Worm (Caenorhabditis elegans) whole organism, young adult: Measurements from ENCODE around the gene W07G1.1.

Experiments used
- B0019.2 ChIP-seq: fragments of 200-800 bp; sonication (Bioruptor generic); conservative IDR thresholded peaks from 2 replicates; pipeline ENCODE4 v1.3.6; 2022; ENCODE audit warnings: missing genetic modification reagents, missing genetic modification characterization, missing compliant biosample characterization
- B0261.1 ChIP-seq: sonication (generic microtip); optimal IDR thresholded peaks from 2 replicates; lab custom pipeline; 2016; ENCODE audit warnings: mild to moderate bottlenecking, missing genetic modification characterization, moderate library complexity, missing compliant biosample characterization
- F33H1.4 ChIP-seq: fragments of 200-800 bp; sonication (Bioruptor generic); IDR thresholded peaks from 2 replicates; pipeline ENCODE4 v1.3.6; 2022; ENCODE audit warnings: missing genetic modification reagents, missing genetic modification characterization, missing compliant biosample characterization
- F57A8.1 ChIP-seq: fragments of 200-800 bp; sonication (Bioruptor generic); optimal IDR thresholded peaks from 2 replicates; lab custom pipeline; 2018; ENCODE audit warnings: mild to moderate bottlenecking, missing genetic modification characterization, moderate library complexity, missing compliant biosample characterization
- Y53G8AR.9 ChIP-seq: fragments of 200-800 bp; sonication (Bioruptor generic); conservative IDR thresholded peaks from 2 replicates; pipeline ENCODE4 v1.3.6; 2022; ENCODE audit warnings: missing genetic modification reagents, missing genetic modification characterization, missing compliant biosample characterization
- Y95B8A.8 ChIP-seq: fragments of 200-800 bp; sonication (Bioruptor generic); IDR thresholded peaks from 2 replicates; pipeline ENCODE4 v1.3.6; 2022; ENCODE audit warnings: missing genetic modification reagents, missing genetic modification characterization, missing compliant biosample characterization
- akir-1 ChIP-seq: fragments of 200-800 bp; sonication (Bioruptor generic); optimal IDR thresholded peaks from 2 replicates; lab custom pipeline; 2018; ENCODE audit warnings: mild to moderate bottlenecking, missing genetic modification characterization, moderate library complexity, missing compliant biosample characterization
- aptf-3 ChIP-seq: fragments of 200-800 bp; sonication (Bioruptor generic); IDR thresholded peaks from 2 replicates; pipeline ENCODE4 v1.3.6; 2022; ENCODE audit warnings: missing genetic modification characterization, missing compliant biosample characterization
- attf-5 ChIP-seq: fragments of 200-800 bp; sonication (Bioruptor generic); optimal IDR thresholded peaks from 2 replicates; lab custom pipeline; 2018; ENCODE audit warnings: mild to moderate bottlenecking, missing genetic modification characterization, missing compliant biosample characterization
- bed-1 ChIP-seq: fragments of 200-800 bp; sonication (Bioruptor generic); IDR thresholded peaks from 2 replicates; pipeline ENCODE4 v1.3.6; 2022; ENCODE audit warnings: missing genetic modification reagents, missing genetic modification characterization, missing compliant biosample characterization
- ceh-58 ChIP-seq: fragments of 200-800 bp; sonication (Bioruptor generic); IDR thresholded peaks from 2 replicates; pipeline ENCODE4 v1.3.6; 2022; ENCODE audit warnings: missing genetic modification characterization, missing compliant biosample characterization
- ceh-79 ChIP-seq: sonication (generic microtip); optimal IDR thresholded peaks from 2 replicates; lab custom pipeline; 2017; ENCODE audit warnings: mild to moderate bottlenecking, missing genetic modification characterization, missing compliant biosample characterization
- chd-7 ChIP-seq: sonication (generic microtip); optimal IDR thresholded peaks from 2 replicates; lab custom pipeline; 2016; ENCODE audit warnings: mild to moderate bottlenecking, missing genetic modification characterization, moderate library complexity, missing compliant biosample characterization
- dox-1 ChIP-seq: fragments of 200-800 bp; sonication (Bioruptor generic); IDR thresholded peaks from 2 replicates; pipeline ENCODE4 v1.3.6; 2022; ENCODE audit warnings: missing genetic modification reagents, missing genetic modification characterization, missing compliant biosample characterization
- egl-44 ChIP-seq: fragments of 200-800 bp; sonication (Bioruptor generic); IDR thresholded peaks from 2 replicates; pipeline ENCODE4 v1.3.6; 2022; ENCODE audit warnings: missing genetic modification reagents, missing genetic modification characterization, missing compliant biosample characterization
- fkh-3 ChIP-seq: sonication (generic microtip); optimal IDR thresholded peaks from 2 replicates; lab custom pipeline; 2016; ENCODE audit warnings: mild to moderate bottlenecking, missing genetic modification characterization, missing compliant biosample characterization
- gei-17 ChIP-seq: fragments of 200-800 bp; sonication (Bioruptor generic); optimal IDR thresholded peaks from 2 replicates; lab custom pipeline; 2018; ENCODE audit warnings: mild to moderate bottlenecking, missing genetic modification characterization, missing compliant biosample characterization
- him-1 ChIP-seq: sonication (generic microtip); optimal IDR thresholded peaks from 2 replicates; lab custom pipeline; 2016; ENCODE audit warnings: missing genotype, missing genetic modification reagents, missing genetic modification characterization, missing compliant biosample characterization
- hmg-20 ChIP-seq: fragments of 200-800 bp; sonication (Bioruptor generic); IDR thresholded peaks from 2 replicates; pipeline ENCODE4 v1.3.6; 2022; ENCODE audit warnings: missing genetic modification reagents, missing genetic modification characterization, missing compliant biosample characterization
- let-526 ChIP-seq: fragments of 200-800 bp; sonication (Bioruptor generic); IDR thresholded peaks from 2 replicates; pipeline ENCODE4 v1.3.6; 2022; ENCODE audit warnings: missing genetic modification reagents, missing genetic modification characterization, missing compliant biosample characterization
- lin-40 ChIP-seq: sonication (generic microtip); optimal IDR thresholded peaks from 2 replicates; lab custom pipeline; 2016; ENCODE audit warnings: missing genetic modification characterization, mild to moderate bottlenecking, missing compliant biosample characterization, missing genotype, missing genetic modification reagents
- madf-8 ChIP-seq: fragments of 200-800 bp; sonication (Bioruptor generic); conservative IDR thresholded peaks from 2 replicates; pipeline ENCODE4 v1.3.6; 2022; ENCODE audit warnings: missing genetic modification reagents, missing genetic modification characterization, missing compliant biosample characterization
- mxl-1 ChIP-seq: sonication (generic microtip); optimal IDR thresholded peaks from 2 replicates; lab custom pipeline; 2016; ENCODE audit warnings: missing genetic modification characterization, missing compliant biosample characterization
- nfya-1 ChIP-seq: sonication (generic microtip); optimal IDR thresholded peaks from 2 replicates; lab custom pipeline; 2017; ENCODE audit warnings: antibody characterized with exemption, missing compliant biosample characterization, missing genetic modification characterization, borderline replicate concordance; ENCODE audit not compliant: insufficient read depth
- nhr-179 ChIP-seq: sonication (generic microtip); optimal IDR thresholded peaks from 2 replicates; lab custom pipeline; 2016; ENCODE audit warnings: mild to moderate bottlenecking, missing genetic modification characterization, missing compliant biosample characterization
- nhr-27 ChIP-seq: fragments of 200-800 bp; sonication (Bioruptor generic); optimal IDR thresholded peaks from 2 replicates; lab custom pipeline; 2018; ENCODE audit warnings: mild to moderate bottlenecking, missing genetic modification characterization, moderate library complexity, missing compliant biosample characterization
- nhr-90 ChIP-seq: sonication (generic microtip); optimal IDR thresholded peaks from 2 replicates; lab custom pipeline; 2016; ENCODE audit warnings: missing genotype, mild to moderate bottlenecking, missing genetic modification characterization, missing compliant biosample characterization
- pha-4 ChIP-seq: fragments of 150-350 bp; sonication (generic microtip); optimal IDR thresholded peaks from 2 replicates; lab custom pipeline; 2014; ENCODE audit warnings: missing biosample characterization, missing genetic modification reagents, missing genetic modification characterization
- repo-1 ChIP-seq: sonication (generic microtip); optimal IDR thresholded peaks from 2 replicates; lab custom pipeline; 2017; ENCODE audit warnings: mild to moderate bottlenecking, missing genetic modification characterization, missing compliant biosample characterization
- rpc-1 ChIP-seq, 2 experiments: fragments of 150-350 bp in 1 of 2; sonication (generic microtip) in 1 of 2; optimal IDR thresholded peaks; 2 replicates each; lab custom pipeline; 2014 to 2018; ENCODE audit warnings: missing biosample characterization in 1 of 2, missing genetic modification characterization in 1 of 2, missing genetic modification reagents in 1 of 2, missing genotype in 1 of 2
- sdz-38 ChIP-seq: sonication (generic microtip); optimal IDR thresholded peaks from 2 replicates; lab custom pipeline; 2016; ENCODE audit warnings: missing genotype, missing genetic modification characterization, missing compliant biosample characterization
- snpc-3.4 ChIP-seq: sonication (generic microtip); optimal IDR thresholded peaks from 2 replicates; lab custom pipeline; 2017; ENCODE audit warnings: missing genetic modification characterization, mild to moderate bottlenecking, missing compliant biosample characterization, antibody characterized with exemption, moderate library complexity, missing genotype, missing genetic modification reagents
- snpc-4 ChIP-seq, 5 experiments: fragments of 150-350 bp in 1 of 5; sonication (generic microtip) in 4 of 5; optimal IDR thresholded peaks; 2 replicates each; lab custom pipeline; 2014 to 2018; ENCODE audit warnings: missing genetic modification characterization in 5 of 5, missing biosample characterization in 3 of 5, antibody characterized with exemption in 2 of 5, mild to moderate bottlenecking in 2 of 5, missing compliant biosample characterization in 2 of 5, missing genotype in 2 of 5, moderate library complexity in 2 of 5, missing genetic modification reagents in 1 of 5
- tbp1 ChIP-seq: fragments of 200-800 bp; sonication (Bioruptor generic); optimal IDR thresholded peaks from 2 replicates; lab custom pipeline; 2018; ENCODE audit warnings: mild to moderate bottlenecking, missing genetic modification characterization, missing compliant biosample characterization
- xnd-1 ChIP-seq: sonication (generic microtip); optimal IDR thresholded peaks from 2 replicates; lab custom pipeline; 2016; ENCODE audit warnings: missing genotype, missing genetic modification reagents, missing genetic modification characterization, missing compliant biosample characterization
- zfh-2 ChIP-seq: fragments of 200-800 bp; sonication (Bioruptor generic); conservative IDR thresholded peaks from 2 replicates; pipeline ENCODE4 v1.3.6; 2022; ENCODE audit warnings: missing genetic modification reagents, missing genetic modification characterization, missing compliant biosample characterization

The W07G1.1 gene

DNA sequence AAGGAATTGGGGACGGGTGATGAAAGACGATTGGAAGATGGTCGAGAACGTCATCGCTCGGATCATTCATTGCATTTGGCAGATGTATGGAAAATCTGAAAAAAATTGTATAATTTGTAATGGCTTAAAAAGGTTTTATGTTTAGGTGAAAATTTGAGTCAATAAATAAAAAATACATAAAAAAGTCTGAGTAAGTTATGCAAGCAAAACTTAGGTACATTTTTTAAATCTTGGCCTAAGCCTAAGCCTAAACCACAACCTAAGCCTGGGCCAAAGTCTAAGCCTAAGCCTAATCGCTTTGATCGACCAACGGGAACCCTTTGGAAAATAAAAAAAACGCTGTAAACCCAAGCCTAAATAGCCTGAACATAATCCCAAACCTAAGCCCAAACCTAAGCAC is 7.5 kb downstream of the W07G1.1 start, which contains the start of gene hot-3:
Gene hot-3 (minus strand): TSS at position 101 of the 400 bp plus-strand sequence.
- TF ChIP-seq rpc-1 (optimal IDR thresholded peaks at IDR 0.05; lab: Kevin White, UChicago): no peak
- TF ChIP-seq rpc-1 (tag; optimal IDR thresholded peaks at IDR 0.05; lab: Kevin White, UChicago): no peak
- TF ChIP-seq madf-8: no peak
- TF ChIP-seq attf-5 (GFP tag; lab: Kevin White, UChicago): no peak
- no peak for TF ChIP-seq aptf-3
- no peak for TF ChIP-seq Y53G8AR.9 (GFP tag; lab: Robert Waterston, UW)
- TF ChIP-seq nfya-1 (tag; lab: Kevin White, UChicago): no peak
- no peak for TF ChIP-seq dox-1 (GFP tag; lab: Robert Waterston, UW)
- no peak for TF ChIP-seq xnd-1

DNA sequence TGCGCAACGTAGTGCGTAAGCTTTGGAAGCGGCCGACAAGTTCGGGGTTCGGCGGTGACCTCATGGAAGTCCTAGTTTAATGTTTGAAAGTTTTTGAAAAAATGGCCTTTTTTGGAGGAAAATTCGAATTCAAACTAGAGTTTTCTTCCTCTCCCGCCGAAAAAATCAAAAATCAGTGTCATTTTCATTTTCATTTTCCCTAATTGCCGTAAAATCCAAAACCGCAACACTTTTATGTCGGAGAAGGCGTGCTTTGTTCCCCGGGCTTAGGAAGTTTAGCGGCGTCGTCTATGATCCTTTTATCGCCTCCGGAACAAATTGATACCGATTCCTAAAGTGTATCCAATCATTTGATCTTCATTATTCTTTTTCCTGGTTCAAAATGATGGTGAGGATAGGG is 14.5 kb downstream of the W07G1.1 start, which contains the start of gene mltn-5:
Gene mltn-5 (plus strand): TSS at position 301 of the 400 bp plus-strand sequence.
- TF ChIP-seq tbp1: no peak
- no peak for TF ChIP-seq bed-1
- no peak for TF ChIP-seq snpc-3.4
- no peak for TF ChIP-seq nhr-27 (tag; lab: Kevin White, UChicago)
- TF ChIP-seq mxl-1 (tag; lab: Kevin White, UChicago): no peak
- TF ChIP-seq repo-1 (tag; lab: Kevin White, UChicago): no peak
- no peak for TF ChIP-seq akir-1 (GFP tag; lab: Kevin White, UChicago)
- TF ChIP-seq lin-40 (tag; lab: Kevin White, UChicago): no peak
- TF ChIP-seq F33H1.4 (GFP tag; lab: Robert Waterston, UW): no peak
- TF ChIP-seq gei-17 (GFP tag; lab: Kevin White, UChicago): no peak
- no peak for TF ChIP-seq hmg-20 (GFP tag; lab: Robert Waterston, UW)
- no peak for TF ChIP-seq ceh-79 (tag; lab: Kevin White, UChicago)
- TF ChIP-seq B0019.2 (GFP tag; lab: Robert Waterston, UW): no peak
- TF ChIP-seq B0261.1 (tag; lab: Kevin White, UChicago): no peak
- TF ChIP-seq nhr-90 (tag; lab: Kevin White, UChicago): no peak
- no peak for TF ChIP-seq xnd-1
- TF ChIP-seq aptf-3: no peak
- no peak for TF ChIP-seq egl-44 (GFP tag; lab: Robert Waterston, UW)
- no peak for TF ChIP-seq F57A8.1
- TF ChIP-seq, all 124 proteins: peak for 0

ce11 chrII:13919100-13919499 is 20.3 kb downstream of the W07G1.1 start:
- TF ChIP-seq ceh-58 (GFP tag; lab: Robert Waterston, UW) (no peak), sdz-38 (no peak), B0261.1 (tag; lab: Kevin White, UChicago) (no peak), chd-7 (tag; lab: Kevin White, UChicago) (no peak), fkh-3 (peak; percentile 31), let-526 (GFP tag; lab: Robert Waterston, UW) (no peak), pha-4 (tag; lab: Kevin White, UChicago) (no peak), him-1 (no peak), nhr-179 (tag; lab: Kevin White, UChicago) (no peak), zfh-2 (GFP tag; lab: Robert Waterston, UW) (peak; percentile 79)

- no peak for TF ChIP-seq snpc-4 (GFP tag; optimal IDR thresholded peaks at IDR 0.05; lab: Kevin White, UChicago)
- no peak for TF ChIP-seq snpc-4 (tag; optimal IDR thresholded peaks at IDR 0.05; lab: Kevin White, UChicago)
- no peak for TF ChIP-seq egl-44 (GFP tag; lab: Robert Waterston, UW)
- no peak for TF ChIP-seq Y95B8A.8
These were observed 23.4 kb downstream of the W07G1.1 start, which contains the start of gene mltn-3 for ce11 chrII:13916040-13916439. Gene mltn-3, plus strand, starts transcription at chrII:13916340.
